Worm (Caenorhabditis elegans): ENCODE results near the gene C16D2.1.

ce11 chrII:9093584-9093983, 37.9 kb upstream of the C16D2.1 start, which contains the start of gene C07H4.1:
- no peak for TF ChIP-seq W03F9.2 (tag; optimal IDR thresholded peaks at IDR 0.05)
- TF ChIP-seq dao-5 (tag; optimal IDR thresholded peaks at IDR 0.05), result no peak
